Worm (Caenorhabditis elegans): ENCODE results near the gene Y57G7A.2.

Y57G7A.2 gene

DNA sequence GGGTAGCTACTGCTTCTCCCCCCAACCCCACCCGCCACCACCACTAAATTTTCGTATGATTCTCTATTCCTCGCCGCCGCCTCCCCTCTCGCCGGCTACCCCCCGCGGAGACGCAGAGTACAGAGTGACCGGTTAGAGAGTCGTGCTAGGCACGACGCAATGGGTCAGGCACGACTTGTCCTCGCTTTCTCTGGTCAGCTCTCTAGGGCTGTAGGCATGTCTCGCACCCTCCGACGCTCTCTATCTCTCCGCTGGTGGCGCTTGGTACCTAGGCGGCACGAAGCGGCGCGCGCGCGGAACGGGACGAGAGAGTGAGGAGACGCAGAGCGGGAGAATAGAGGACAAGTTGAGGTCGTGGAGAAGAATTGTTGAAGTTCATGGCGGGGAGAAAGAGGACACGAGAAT, 49.0 kb upstream of the Y57G7A.2 start (continued):
- no peak for TF ChIP-seq attf-6 (GFP tag; IDR thresholded peaks at IDR 0.05)
- TF ChIP-seq madf-10 (tag; optimal IDR thresholded peaks at IDR 0.05), result peak; percentile 38
- peak; percentile 85 for TF ChIP-seq dox-1 (GFP tag; IDR thresholded peaks at IDR 0.05)
- no peak for TF ChIP-seq lsl-1 (GFP tag; optimal IDR thresholded peaks at IDR 0.05)
- TF ChIP-seq hlh-26 (GFP tag; conservative IDR thresholded peaks at IDR 0.05), result no peak
- TF ChIP-seq ZK185.1 (tag; optimal IDR thresholded peaks at IDR 0.05; ENCODE audit: poor library complexity, severe bottlenecking), result no peak
- TF ChIP-seq ztf-22 (GFP tag; optimal IDR thresholded peaks at IDR 0.05), result no peak
- TF ChIP-seq lag-1 (GFP tag; IDR thresholded peaks at IDR 0.05), result no peak
- TF ChIP-seq egrh-3 (GFP tag; IDR thresholded peaks at IDR 0.05), result peak; percentile 94
- no peak for TF ChIP-seq somi-1 (GFP tag; optimal IDR thresholded peaks at IDR 0.05)
- no peak for TF ChIP-seq bed-1 (GFP tag; IDR thresholded peaks at IDR 0.05)
- TF ChIP-seq nfyb-1 (GFP tag; IDR thresholded peaks at IDR 0.05), result peak; percentile 43; the same call in 1 of the 2 replicates
- no peak for TF ChIP-seq B0261.1 (tag; optimal IDR thresholded peaks at IDR 0.05)
- peak; percentile 32 for TF ChIP-seq ztf-18 (tag; optimal IDR thresholded peaks at IDR 0.05)
- TF ChIP-seq attf-3 (GFP tag; conservative IDR thresholded peaks at IDR 0.05), result no peak
- TF ChIP-seq zfh-2 (GFP tag; conservative IDR thresholded peaks at IDR 0.05), result peak; percentile 98
- TF ChIP-seq lin-26 (GFP tag; IDR thresholded peaks at IDR 0.05), result peak; percentile 52; the same call in 1 of the 2 replicates
- no peak for TF ChIP-seq snpc-3.4 (tag; optimal IDR thresholded peaks at IDR 0.05)
- TF ChIP-seq snpc-4 (GFP tag; optimal IDR thresholded peaks at IDR 0.05), result no peak
- peak in 2 of 4 experiments; percentile 26 to 32 for TF ChIP-seq snpc-4 (tag; optimal IDR thresholded peaks at IDR 0.05)
- no peak for TF ChIP-seq F33H1.4 (GFP tag; IDR thresholded peaks at IDR 0.05)
- peak; percentile 7 for TF ChIP-seq repo-1 (tag; optimal IDR thresholded peaks at IDR 0.05)
- TF ChIP-seq F39B2.1 (GFP tag; IDR thresholded peaks at IDR 0.05), result no peak
- TF ChIP-seq cebp-2 (GFP tag; IDR thresholded peaks at IDR 0.05), result no peak
- no peak for TF ChIP-seq B0035.1 (tag; optimal IDR thresholded peaks at IDR 0.05)
- no peak for TF ChIP-seq bed-2 (GFP tag; IDR thresholded peaks at IDR 0.05)
- no peak for TF ChIP-seq rpc-1 (optimal IDR thresholded peaks at IDR 0.05)
- no peak for TF ChIP-seq rpc-1 (tag; optimal IDR thresholded peaks at IDR 0.05)
- TF ChIP-seq hmg-1.2 (GFP tag; IDR thresholded peaks at IDR 0.05), result peak; percentile 76
- 0 out of 2 replicates have a peak, but pooled peaks have one; percentile 19 for TF ChIP-seq let-526 (GFP tag; IDR thresholded peaks at IDR 0.05)
- TF ChIP-seq Y67H2A.10 (GFP tag; conservative IDR thresholded peaks at IDR 0.05), result no peak
- no peak for TF ChIP-seq die-1 (tag; optimal IDR thresholded peaks at IDR 0.05)
- TF ChIP-seq mxl-1 (tag; optimal IDR thresholded peaks at IDR 0.05), result no peak
- no peak for TF ChIP-seq unc-62 (GFP tag; optimal IDR thresholded peaks at IDR 0.05)
- TF ChIP-seq nhr-90 (tag; optimal IDR thresholded peaks at IDR 0.05), result no peak
- no peak for TF ChIP-seq T07F8.4 (tag; optimal IDR thresholded peaks at IDR 0.05)
- no peak for TF ChIP-seq sdz-38 (tag; optimal IDR thresholded peaks at IDR 0.05)
- TF ChIP-seq mes-4 (tag; optimal IDR thresholded peaks at IDR 0.05), result no peak
- no peak for TF ChIP-seq ccch-3 (GFP tag; optimal IDR thresholded peaks at IDR 0.05)
- no peak for TF ChIP-seq nfya-1 (tag; optimal IDR thresholded peaks at IDR 0.05; ENCODE audit: borderline replicate concordance, insufficient read depth)
- peak; percentile 83; the same call in 1 of the 2 replicates for TF ChIP-seq B0336.3 (GFP tag; IDR thresholded peaks at IDR 0.05)
- no peak for TF ChIP-seq rcor-1 (GFP tag; IDR thresholded peaks at IDR 0.05)
- no peak for TF ChIP-seq ztf-28 (GFP tag; IDR thresholded peaks at IDR 0.05)
- 0 out of 2 replicates have a peak, but pooled peaks have one; percentile 15 for TF ChIP-seq ztf-25 (GFP tag; IDR thresholded peaks at IDR 0.05)
- TF ChIP-seq efl-1 (GFP tag; optimal IDR thresholded peaks at IDR 0.05), result peak; percentile 41
- TF ChIP-seq lin-40 (tag; optimal IDR thresholded peaks at IDR 0.05), result no peak
- no peak for TF ChIP-seq pha-4 (tag; optimal IDR thresholded peaks at IDR 0.05)
- peak; percentile 60 for TF ChIP-seq K12H6.12 (tag; optimal IDR thresholded peaks at IDR 0.05)
- no peak for TF ChIP-seq F37B4.10 (GFP tag; IDR thresholded peaks at IDR 0.05)
- TF ChIP-seq chd-7 (tag; optimal IDR thresholded peaks at IDR 0.05), result peak; percentile 72
